Fruit fly (Drosophila melanogaster) whole organism, prepupa: ENCODE measurements around the gene Aos1.

Experiments used
- CG11294 ChIP-seq: fragments of 200-800 bp; sonication (Bioruptor generic); IDR thresholded peaks from 2 replicates; pipeline ENCODE4 v1.3.6; 2022; ENCODE audit warnings: missing biosample characterization, missing genetic modification characterization
- CG15336 ChIP-seq: fragments of 200-800 bp; sonication (Bioruptor generic); IDR thresholded peaks from 2 replicates; pipeline ENCODE4 v1.3.6; 2022; ENCODE audit warnings: missing biosample characterization, missing genetic modification characterization
- CG16779 ChIP-seq: fragments of 200-800 bp; sonication (Bioruptor generic); optimal IDR thresholded peaks from 3 replicates; lab custom pipeline; 2017; ENCODE audit warnings: missing biosample characterization, mild to moderate bottlenecking, missing genetic modification characterization
- CG3032 ChIP-seq: fragments of 200-800 bp; optimal IDR thresholded peaks from 2 replicates; lab custom pipeline; 2019; ENCODE audit warnings: missing biosample characterization, mild to moderate bottlenecking, missing genetic modification characterization, moderate library complexity
- CG31627 ChIP-seq: fragments of 200-800 bp; sonication (Bioruptor generic); optimal IDR thresholded peaks from 3 replicates; lab custom pipeline; 2016; ENCODE audit warnings: missing biosample characterization, missing genetic modification characterization
- CG32006 ChIP-seq: fragments of 200-800 bp; sonication (Bioruptor generic); optimal IDR thresholded peaks from 3 replicates; lab custom pipeline; 2017; ENCODE audit warnings: missing biosample characterization, mild to moderate bottlenecking, missing genetic modification characterization
- CG34406 ChIP-seq: fragments of 200-800 bp; sonication (Bioruptor generic); optimal IDR thresholded peaks from 3 replicates; lab custom pipeline; 2016; ENCODE audit warnings: missing biosample characterization, missing genetic modification characterization
- CG3919 ChIP-seq: fragments of 200-800 bp; sonication (Bioruptor generic); optimal IDR thresholded peaks from 3 replicates; lab custom pipeline; 2016; ENCODE audit warnings: missing biosample characterization, missing genetic modification characterization
- CG4318 ChIP-seq: fragments of 200-800 bp; sonication (Bioruptor generic); optimal IDR thresholded peaks from 3 replicates; lab custom pipeline; 2017; ENCODE audit warnings: missing biosample characterization, mild to moderate bottlenecking, missing genetic modification characterization
- CG6276 ChIP-seq: fragments of 200-800 bp; sonication (Bioruptor generic); optimal IDR thresholded peaks from 2 replicates; lab custom pipeline; 2017; ENCODE audit warnings: missing biosample characterization, mild to moderate bottlenecking, missing genetic modification characterization
- CG6792 ChIP-seq: fragments of 200-800 bp; sonication (Bioruptor generic); optimal IDR thresholded peaks from 3 replicates; lab custom pipeline; 2016; ENCODE audit warnings: missing biosample characterization, missing genetic modification characterization
- CG6854 ChIP-seq: fragments of 200-800 bp; sonication (Bioruptor generic); optimal IDR thresholded peaks from 2 replicates; lab custom pipeline; 2017; ENCODE audit warnings: missing biosample characterization, mild to moderate bottlenecking, missing genetic modification characterization
- CG7368 ChIP-seq: fragments of 200-800 bp; sonication (Bioruptor generic); optimal IDR thresholded peaks from 3 replicates; lab custom pipeline; 2016; ENCODE audit warnings: missing biosample characterization, missing genetic modification characterization
- CG8632 ChIP-seq: fragments of 200-800 bp; sonication (Bioruptor generic); optimal IDR thresholded peaks from 3 replicates; lab custom pipeline; 2016; ENCODE audit warnings: missing biosample characterization, missing genetic modification characterization
- CG9139 ChIP-seq: fragments of 200-800 bp; sonication (Bioruptor generic); optimal IDR thresholded peaks from 3 replicates; lab custom pipeline; 2017; ENCODE audit warnings: missing biosample characterization, mild to moderate bottlenecking, missing genetic modification characterization
- Eip75B ChIP-seq: fragments of 200-800 bp; sonication (Bioruptor generic); optimal IDR thresholded peaks from 3 replicates; lab custom pipeline; 2016; ENCODE audit warnings: missing biosample characterization, missing genetic modification characterization
- Eip93F ChIP-seq: fragments of 200-800 bp; sonication (Bioruptor generic); optimal IDR thresholded peaks from 2 replicates; lab custom pipeline; 2016; ENCODE audit warnings: missing biosample characterization, mild to moderate bottlenecking, missing genetic modification characterization
- Ets21C ChIP-seq: fragments of 200-800 bp; sonication (Bioruptor generic); optimal IDR thresholded peaks from 3 replicates; lab custom pipeline; 2016; ENCODE audit warnings: missing biosample characterization, missing genetic modification characterization
- Ets96B ChIP-seq: fragments of 200-800 bp; optimal IDR thresholded peaks from 2 replicates; lab custom pipeline; 2019; ENCODE audit warnings: missing biosample characterization, mild to moderate bottlenecking, missing genetic modification characterization, moderate library complexity
- Gug ChIP-seq: fragments of 200-800 bp; sonication (Bioruptor generic); IDR thresholded peaks from 2 replicates; pipeline ENCODE4 v1.3.6; 2022; ENCODE audit warnings: missing biosample characterization, missing genetic modification characterization
- Hr38 ChIP-seq: sonication (Bioruptor generic); optimal IDR thresholded peaks from 2 replicates; lab custom pipeline; 2016; ENCODE audit warnings: missing biosample characterization, missing genetic modification characterization
- Hr4 ChIP-seq: fragments of 200-800 bp; sonication (Bioruptor generic); optimal IDR thresholded peaks from 3 replicates; lab custom pipeline; 2016; ENCODE audit warnings: missing biosample characterization, missing genetic modification characterization
- Lpt ChIP-seq: fragments of 200-800 bp; sonication (Bioruptor generic); optimal IDR thresholded peaks from 3 replicates; lab custom pipeline; 2016; ENCODE audit warnings: missing biosample characterization, missing genetic modification characterization
- Smox ChIP-seq: fragments of 200-800 bp; sonication (Bioruptor generic); optimal IDR thresholded peaks from 3 replicates; lab custom pipeline; 2016; ENCODE audit warnings: missing biosample characterization, missing genetic modification characterization
- Sox102F ChIP-seq: fragments of 200-800 bp; sonication (Bioruptor generic); optimal IDR thresholded peaks from 2 replicates; lab custom pipeline; 2016; ENCODE audit warnings: missing biosample characterization, mild to moderate bottlenecking, missing genetic modification characterization
- Sox14 ChIP-seq: fragments of 200-800 bp; sonication (Bioruptor generic); optimal IDR thresholded peaks from 3 replicates; lab custom pipeline; 2016; ENCODE audit warnings: missing biosample characterization, missing genetic modification characterization
- Sox15 ChIP-seq: fragments of 200-800 bp; sonication (Bioruptor generic); optimal IDR thresholded peaks from 3 replicates; lab custom pipeline; 2016; ENCODE audit warnings: missing biosample characterization, missing genetic modification characterization
- achi ChIP-seq: fragments of 200-800 bp; sonication (Bioruptor generic); optimal IDR thresholded peaks from 3 replicates; lab custom pipeline; 2016; ENCODE audit warnings: missing biosample characterization, missing genetic modification characterization
- acj6 ChIP-seq: fragments of 200-800 bp; sonication (Bioruptor generic); optimal IDR thresholded peaks from 3 replicates; lab custom pipeline; 2016; ENCODE audit warnings: missing biosample characterization, missing genetic modification characterization
- cyc ChIP-seq: fragments of 200-800 bp; sonication (Bioruptor generic); optimal IDR thresholded peaks from 3 replicates; lab custom pipeline; 2016; ENCODE audit warnings: missing biosample characterization, missing genetic modification characterization
- dsx ChIP-seq: fragments of 200-800 bp; optimal IDR thresholded peaks from 3 replicates; lab custom pipeline; 2019; ENCODE audit warnings: missing biosample characterization, mild to moderate bottlenecking, missing genetic modification characterization, moderate library complexity; ENCODE audit not compliant: poor library complexity, severe bottlenecking
- esn ChIP-seq: fragments of 200-800 bp; sonication (Bioruptor generic); optimal IDR thresholded peaks from 2 replicates; lab custom pipeline; 2016; ENCODE audit warnings: missing biosample characterization, mild to moderate bottlenecking, missing genetic modification characterization, moderate library complexity
- fd59A ChIP-seq: fragments of 200-800 bp; sonication (Bioruptor generic); optimal IDR thresholded peaks from 2 replicates; lab custom pipeline; 2017; ENCODE audit warnings: missing biosample characterization, mild to moderate bottlenecking, missing genetic modification characterization, missing genetic modification reagents
- fkh ChIP-seq: fragments of 200-800 bp; sonication (Bioruptor generic); optimal IDR thresholded peaks from 3 replicates; lab custom pipeline; 2017; ENCODE audit warnings: missing biosample characterization, mild to moderate bottlenecking, missing genetic modification characterization, moderate library complexity
- lz ChIP-seq: fragments of 200-800 bp; sonication (Bioruptor generic); optimal IDR thresholded peaks from 3 replicates; lab custom pipeline; 2016; ENCODE audit warnings: missing biosample characterization, missing genetic modification characterization
- net ChIP-seq: fragments of 200-800 bp; sonication (Bioruptor generic); optimal IDR thresholded peaks from 3 replicates; lab custom pipeline; 2016; ENCODE audit warnings: missing biosample characterization, missing genetic modification characterization
- pdm3 ChIP-seq: fragments of 200-800 bp; sonication (Bioruptor generic); optimal IDR thresholded peaks from 3 replicates; lab custom pipeline; 2016; ENCODE audit warnings: missing biosample characterization, missing genetic modification characterization
- ss ChIP-seq, 2 experiments: fragments of 200-800 bp; sonication (Bioruptor generic); optimal IDR thresholded peaks; 2 replicates in 1 of 2; 3 replicates in 1 of 2; lab custom pipeline; 2017 to 2018; ENCODE audit warnings: mild to moderate bottlenecking in 2 of 2, missing biosample characterization in 2 of 2, missing genetic modification characterization in 2 of 2, moderate library complexity in 1 of 2
- svp ChIP-seq: fragments of 200-800 bp; sonication (Bioruptor generic); peaks from one replicate; lab custom pipeline; 2016; ENCODE audit warnings: missing biosample characterization, missing genetic modification characterization
- topi ChIP-seq: fragments of 200-800 bp; sonication (Bioruptor generic); optimal IDR thresholded peaks from 3 replicates; lab custom pipeline; 2016; ENCODE audit warnings: missing biosample characterization, missing genetic modification characterization

The Aos1 gene

dm6 chr3R:12402935-12403334, 30.7 kb downstream of the Aos1 start (continued):
- TF ChIP-seq Gug (GFP tag; lab: Robert Waterston, UW) (peak; percentile 85), CG6854 (GFP tag; lab: Kevin White, UChicago) (peak; percentile 99), CG11294 (GFP tag; lab: Robert Waterston, UW) (peak; percentile 75), dsx (GFP tag; lab: Kevin White, UChicago) (peak; percentile 98), Hr38 (no peak), pdm3 (GFP tag; lab: Kevin White, UChicago) (peak; percentile 93), CG6792 (GFP tag; lab: Kevin White, UChicago) (peak; percentile 96), net (peak; percentile 94), Lpt (peak; percentile 81), CG8632 (GFP tag; lab: Kevin White, UChicago) (peak; percentile 97), CG34406 (peak; percentile 97), CG9139 (GFP tag; lab: Kevin White, UChicago) (peak; percentile 96), CG7368 (peak; percentile 98), ss (GFP tag; optimal IDR thresholded peaks at IDR 0.05; lab: Kevin White, UChicago) (peak; percentile 97 to 98), Sox14 (GFP tag; lab: Kevin White, UChicago) (peak; percentile 96), topi (GFP tag; lab: Kevin White, UChicago) (peak; percentile 100), CG3919 (GFP tag; lab: Kevin White, UChicago) (peak; percentile 100), fkh (peak; percentile 73), CG16779 (tag; lab: Kevin White, UChicago) (peak; percentile 92), CG6276 (GFP tag; lab: Kevin White, UChicago) (peak; percentile 94), CG31627 (GFP tag; lab: Kevin White, UChicago) (peak; percentile 96), CG15336 (GFP tag; lab: Robert Waterston, UW) (peak; percentile 95), CG32006 (GFP tag; lab: Kevin White, UChicago) (peak; percentile 92), CG4318 (peak; percentile 88), Sox15 (peak; percentile 90), Smox (GFP tag; lab: Kevin White, UChicago) (peak; percentile 96), Eip93F (GFP tag; lab: Kevin White, UChicago) (peak; percentile 96), achi (GFP tag; lab: Kevin White, UChicago) (peak; percentile 94), acj6 (GFP tag; lab: Kevin White, UChicago) (peak; percentile 93), Sox102F (GFP tag; lab: Kevin White, UChicago) (peak; percentile 98), Hr4 (GFP tag; lab: Kevin White, UChicago) (peak; percentile 93), Ets96B (tag; lab: Kevin White, UChicago) (peak; percentile 98), Ets21C (GFP tag; lab: Kevin White, UChicago) (peak; percentile 92), esn (GFP tag; lab: Kevin White, UChicago) (peak; percentile 98), CG3032 (tag; lab: Kevin White, UChicago) (peak; percentile 98), Eip75B (GFP tag; lab: Kevin White, UChicago) (peak; percentile 95), lz (GFP tag; lab: Kevin White, UChicago) (peak; percentile 97), fd59A (GFP tag; lab: Kevin White, UChicago) (peak; percentile 91)

dm6 chr3R:12401672-12402296, 31.8 kb downstream of the Aos1 start, which contains the start of gene DNAlig3:
TSS of gene DNAlig3 (minus strand) at chr3R:12401839.
- no peak for TF ChIP-seq fd59A (GFP tag; lab: Kevin White, UChicago)
- TF ChIP-seq CG3032 (tag; lab: Kevin White, UChicago) = no peak
- TF ChIP-seq cyc (GFP tag; lab: Kevin White, UChicago) = no peak
- no peak for TF ChIP-seq svp (GFP tag; lab: Kevin White, UChicago)
- peak; percentile 98 for TF ChIP-seq fkh
- no peak for TF ChIP-seq CG11294 (GFP tag; lab: Robert Waterston, UW)
- peak; percentile 51 for TF ChIP-seq CG6854 (GFP tag; lab: Kevin White, UChicago)
